Worm (Caenorhabditis elegans): ENCODE data around the gene W10D9.3.

- TF ChIP-seq ama-1 (optimal IDR thresholded peaks at IDR 0.05) (no peak), tra-4 (tag; optimal IDR thresholded peaks at IDR 0.05) (no peak), pes-1 (GFP tag; IDR thresholded peaks at IDR 0.05) (no peak), scrt-1 (GFP tag; IDR thresholded peaks at IDR 0.05) (no peak), hmbx-1 (tag; optimal IDR thresholded peaks at IDR 0.05) (no peak), hnd-1 (tag; optimal IDR thresholded peaks at IDR 0.05) (no peak), ceh-36 (tag; optimal IDR thresholded peaks at IDR 0.05) (no peak), F13C5.2 (tag; optimal IDR thresholded peaks at IDR 0.05) (no peak), ceh-13 (GFP tag; optimal IDR thresholded peaks at IDR 0.05) (no peak), ets-7 (tag; optimal IDR thresholded peaks at IDR 0.05) (no peak), sea-1 (GFP tag; conservative IDR thresholded peaks at IDR 0.05) (no peak), tbx-11 (GFP tag; IDR thresholded peaks at IDR 0.05) (no peak)
Measured at ce11 chrII:423086-423485, 37.6 kb downstream of the W10D9.3 start, which contains the start of gene C24H12.8.
